Worm (Caenorhabditis elegans): ENCODE measurements around the gene mrpl-44.

mrpl-44 gene

ce11 chrIII:9051119-9051597, 38.0 kb downstream of the mrpl-44 start (continued):
- TF ChIP-seq pbrm-1 (GFP tag; IDR thresholded peaks at IDR 0.05), result peak; percentile 63; the same call in 1 of the 2 replicates
- TF ChIP-seq Y53F4B.3 (GFP tag; IDR thresholded peaks at IDR 0.05), result no peak
- no peak for TF ChIP-seq nhr-120 (GFP tag; IDR thresholded peaks at IDR 0.05)
- TF ChIP-seq F37B4.10 (GFP tag; IDR thresholded peaks at IDR 0.05), result no peak
- no peak for TF ChIP-seq hmg-20 (GFP tag; IDR thresholded peaks at IDR 0.05)
- peak; percentile 76 for TF ChIP-seq ceh-27 (GFP tag; optimal IDR thresholded peaks at IDR 0.05)
- TF ChIP-seq let-607 (tag; optimal IDR thresholded peaks at IDR 0.05), result peak; percentile 58 to 64
- TF ChIP-seq snpc-3.4 (tag; optimal IDR thresholded peaks at IDR 0.05), result no peak
- peak; percentile 82 for TF ChIP-seq dpff-1 (tag; optimal IDR thresholded peaks at IDR 0.05)
- TF ChIP-seq ztf-3 (GFP tag; optimal IDR thresholded peaks at IDR 0.05), result no peak
- no peak for TF ChIP-seq B0019.2 (GFP tag; conservative IDR thresholded peaks at IDR 0.05)
- TF ChIP-seq lag-1 (GFP tag; IDR thresholded peaks at IDR 0.05), result no peak
- TF ChIP-seq sdz-38 (tag; optimal IDR thresholded peaks at IDR 0.05), result no peak
- TF ChIP-seq dpl-1 (GFP tag; optimal IDR thresholded peaks at IDR 0.05), result peak; percentile 12
- TF ChIP-seq snpc-4 (GFP tag; optimal IDR thresholded peaks at IDR 0.05), result no peak
- peak in 2 of 4 experiments; percentile 23 to 46 for TF ChIP-seq snpc-4 (tag; optimal IDR thresholded peaks at IDR 0.05)
- peak; percentile 35 for TF ChIP-seq snpc-1.3 (tag; optimal IDR thresholded peaks at IDR 0.05; ENCODE audit: insufficient read depth)
- peak; percentile 24 for TF ChIP-seq nhr-90 (tag; optimal IDR thresholded peaks at IDR 0.05)
- TF ChIP-seq D2030.7 (GFP tag; IDR thresholded peaks at IDR 0.05), result no peak
- no peak for TF ChIP-seq ZK185.1 (tag; optimal IDR thresholded peaks at IDR 0.05; ENCODE audit: poor library complexity, severe bottlenecking)
- TF ChIP-seq efl-1 (GFP tag; optimal IDR thresholded peaks at IDR 0.05), result no peak
- 0 out of 2 replicates have a peak, but pooled peaks have one; percentile 6 for TF ChIP-seq aptf-3 (GFP tag; IDR thresholded peaks at IDR 0.05)
- peak; percentile 84 for TF ChIP-seq nhr-80 (tag; optimal IDR thresholded peaks at IDR 0.05)
- no peak for TF ChIP-seq mxl-1 (tag; optimal IDR thresholded peaks at IDR 0.05)
- TF ChIP-seq ekl-4 (GFP tag; IDR thresholded peaks at IDR 0.05), result peak; percentile 59; the same call in 1 of the 2 replicates
- TF ChIP-seq sptf-2 (GFP tag; optimal IDR thresholded peaks at IDR 0.05), result peak; percentile 8
- peak; percentile 48 for TF ChIP-seq gei-17 (GFP tag; optimal IDR thresholded peaks at IDR 0.05)
- TF ChIP-seq egl-44 (GFP tag; IDR thresholded peaks at IDR 0.05), result peak; percentile 45; the same call in 1 of the 2 replicates
- TF ChIP-seq lin-26 (GFP tag; IDR thresholded peaks at IDR 0.05), result no peak; the same call in 1 of the 2 replicates
- TF ChIP-seq mes-4 (tag; optimal IDR thresholded peaks at IDR 0.05), result no peak
- peak; percentile 54 for TF ChIP-seq hmg-1.2 (GFP tag; IDR thresholded peaks at IDR 0.05)
- peak; percentile 61 for TF ChIP-seq unc-62 (GFP tag; optimal IDR thresholded peaks at IDR 0.05)
- no peak for TF ChIP-seq xnd-1 (tag; optimal IDR thresholded peaks at IDR 0.05)
- no peak for TF ChIP-seq C17E4.6 (GFP tag; IDR thresholded peaks at IDR 0.05)
- no peak; the same call in 1 of the 2 replicates for TF ChIP-seq Y56A3A.18 (GFP tag; IDR thresholded peaks at IDR 0.05)
- no peak for TF ChIP-seq ztf-6 (GFP tag; IDR thresholded peaks at IDR 0.05)
- TF ChIP-seq attf-3 (GFP tag; conservative IDR thresholded peaks at IDR 0.05), result no peak
- TF ChIP-seq ztf-28 (GFP tag; IDR thresholded peaks at IDR 0.05), result no peak
- TF ChIP-seq K11D2.4 (GFP tag; IDR thresholded peaks at IDR 0.05), result peak; percentile 49
- peak; percentile 98 for TF ChIP-seq cebp-1 (GFP tag; IDR thresholded peaks at IDR 0.05)
- TF ChIP-seq cebp-1 (tag; optimal IDR thresholded peaks at IDR 0.05), result peak; percentile 98
- TF ChIP-seq ets-4 (GFP tag; optimal IDR thresholded peaks at IDR 0.05), result no peak
- TF ChIP-seq cebp-2 (GFP tag; IDR thresholded peaks at IDR 0.05), result no peak
- no peak for TF ChIP-seq madf-8 (GFP tag; conservative IDR thresholded peaks at IDR 0.05)
- TF ChIP-seq zim-3 (tag; optimal IDR thresholded peaks at IDR 0.05), result peak; percentile 47
- no peak for TF ChIP-seq ceh-58 (GFP tag; IDR thresholded peaks at IDR 0.05)
- peak; percentile 3 for TF ChIP-seq T26A5.8 (tag; optimal IDR thresholded peaks at IDR 0.05)
- no peak for TF ChIP-seq rpc-1 (optimal IDR thresholded peaks at IDR 0.05)
- TF ChIP-seq rpc-1 (tag; optimal IDR thresholded peaks at IDR 0.05), result no peak
- peak; percentile 72 for TF ChIP-seq mel-28 (tag; optimal IDR thresholded peaks at IDR 0.05; ENCODE audit: borderline replicate concordance)

Data from whole organism, young adult.